Fruit fly (Drosophila melanogaster) whole organism, embryonic: ENCODE results near the gene Tom70.

Experiments
- ATbp ChIP-seq: fragments of 200-800 bp; sonication (Bioruptor generic); optimal IDR thresholded peaks from 2 replicates; lab custom pipeline; 2017; ENCODE audit warnings: missing biosample characterization, mild to moderate bottlenecking, missing genetic modification characterization, missing genetic modification reagents
- Abd-B ChIP-seq: fragments of 200-800 bp; sonication (Bioruptor generic); optimal IDR thresholded peaks from 2 replicates; lab custom pipeline; 2018; ENCODE audit warnings: missing biosample characterization, mild to moderate bottlenecking, missing genetic modification characterization, moderate library complexity
- Adf1 ChIP-seq: fragments of 200-800 bp; sonication (Bioruptor generic); IDR thresholded peaks from 2 replicates; pipeline ENCODE4 v1.3.6; 2022; ENCODE audit warnings: missing biosample characterization, missing genetic modification characterization
- CG10321 ChIP-seq: fragments of 200-800 bp; sonication (Bioruptor generic); IDR thresholded peaks from 2 replicates; pipeline ENCODE4 v1.3.6; 2022; ENCODE audit warnings: missing biosample characterization, missing genetic modification characterization
- CG12942 ChIP-seq: fragments of 200-800 bp; sonication (Bioruptor generic); optimal IDR thresholded peaks from 3 replicates; lab custom pipeline; 2016; ENCODE audit warnings: missing biosample characterization, missing genetic modification characterization
- CG14710 ChIP-seq: fragments of 200-800 bp; sonication (Bioruptor generic); optimal IDR thresholded peaks from 3 replicates; lab custom pipeline; 2019; ENCODE audit warnings: missing biosample characterization, mild to moderate bottlenecking, missing genetic modification characterization, moderate library complexity
- CG15269 ChIP-seq: fragments of 200-800 bp; sonication (Bioruptor generic); optimal IDR thresholded peaks from 2 replicates; lab custom pipeline; 2018; ENCODE audit warnings: missing biosample characterization, mild to moderate bottlenecking, missing genetic modification characterization, moderate library complexity
- CG2129 ChIP-seq: fragments of 200-800 bp; sonication (Bioruptor generic); IDR thresholded peaks from 2 replicates; pipeline ENCODE4 v1.3.6; 2022; ENCODE audit warnings: missing biosample characterization, missing genetic modification characterization; ENCODE audit not compliant: partially characterized antibody
- CG2202 ChIP-seq: fragments of 200-800 bp; sonication (Bioruptor generic); optimal IDR thresholded peaks from 2 replicates; lab custom pipeline; 2018; ENCODE audit warnings: missing biosample characterization, mild to moderate bottlenecking, missing genetic modification characterization
- CG30020 ChIP-seq: fragments of 200-800 bp; optimal IDR thresholded peaks from 2 replicates; lab custom pipeline; 2019; ENCODE audit warnings: missing biosample characterization, mild to moderate bottlenecking, missing genetic modification characterization, moderate library complexity
- CG3163 ChIP-seq: fragments of 200-800 bp; sonication (Bioruptor generic); optimal IDR thresholded peaks from 3 replicates; lab custom pipeline; 2016; ENCODE audit warnings: missing biosample characterization, missing genetic modification characterization
- CG3407 ChIP-seq: fragments of 200-800 bp; sonication (Bioruptor generic); optimal IDR thresholded peaks from 2 replicates; lab custom pipeline; 2018; ENCODE audit warnings: missing biosample characterization, mild to moderate bottlenecking, missing genetic modification characterization
- CG34224 ChIP-seq: fragments of 200-800 bp; sonication (Bioruptor generic); IDR thresholded peaks from 3 replicates; pipeline ENCODE4 v1.3.6; 2022; ENCODE audit warnings: missing biosample characterization, missing genetic modification characterization; ENCODE audit not compliant: partially characterized antibody
- CG34422 ChIP-seq: fragments of 200-800 bp; sonication (Bioruptor generic); IDR thresholded peaks from 3 replicates; pipeline ENCODE4 v1.3.6; 2022; ENCODE audit warnings: missing biosample characterization, missing genetic modification characterization
- CG3726 ChIP-seq: fragments of 200-800 bp; sonication (Bioruptor generic); IDR thresholded peaks from 3 replicates; pipeline ENCODE4, ENCODE4 v1.3.6; 2022; ENCODE audit warnings: missing biosample characterization, missing genetic modification characterization
- CG42726 ChIP-seq: fragments of 200-800 bp; sonication (Bioruptor generic); IDR thresholded peaks from 2 replicates; pipeline ENCODE4 v1.3.6; 2022; ENCODE audit warnings: missing biosample characterization, missing genetic modification characterization; ENCODE audit not compliant: partially characterized antibody
- CG4424 ChIP-seq: fragments of 200-800 bp; sonication (Bioruptor generic); optimal IDR thresholded peaks from 3 replicates; lab custom pipeline; 2016; ENCODE audit warnings: missing biosample characterization, missing genetic modification characterization
- CG6654 ChIP-seq: fragments of 200-800 bp; sonication (Bioruptor generic); optimal IDR thresholded peaks from 2 replicates; lab custom pipeline; 2017; ENCODE audit warnings: missing biosample characterization, mild to moderate bottlenecking, missing genetic modification characterization
- CG8290 ChIP-seq, 3 experiments: fragments of 200-800 bp; sonication (Bioruptor generic); optimal IDR thresholded peaks; 2 replicates each; lab custom pipeline; 2016 to 2019; ENCODE audit warnings: missing biosample characterization in 3 of 3, missing genetic modification characterization in 3 of 3, mild to moderate bottlenecking in 2 of 3, moderate library complexity in 1 of 3
- CG8924 ChIP-seq: fragments of 200-800 bp; optimal IDR thresholded peaks from 3 replicates; lab custom pipeline; 2019; ENCODE audit warnings: missing biosample characterization, mild to moderate bottlenecking, missing genetic modification characterization, moderate library complexity
- CG9437 ChIP-seq: fragments of 200-800 bp; sonication (Bioruptor generic); optimal IDR thresholded peaks from 2 replicates; lab custom pipeline; 2018; ENCODE audit warnings: missing biosample characterization, mild to moderate bottlenecking, missing genetic modification characterization
- CG9609 ChIP-seq: fragments of 200-800 bp; sonication (Bioruptor generic); optimal IDR thresholded peaks from 3 replicates; lab custom pipeline; 2016; ENCODE audit warnings: missing biosample characterization, missing genetic modification characterization
- CG9876 ChIP-seq: fragments of 200-800 bp; sonication (Bioruptor generic); optimal IDR thresholded peaks from 2 replicates; lab custom pipeline; 2016; ENCODE audit warnings: missing biosample characterization, missing genetic modification characterization
- CHES-1-like ChIP-seq: fragments of 200-800 bp; sonication (Bioruptor generic); optimal IDR thresholded peaks from 2 replicates; lab custom pipeline; 2016; ENCODE audit warnings: missing biosample characterization, missing genetic modification characterization
- Dip3 ChIP-seq: fragments of 200-800 bp; sonication (Bioruptor generic); optimal IDR thresholded peaks from 3 replicates; lab custom pipeline; 2016; ENCODE audit warnings: missing biosample characterization, missing genetic modification characterization
- Eip74EF ChIP-seq, 2 experiments: fragments of 200-800 bp in 1 of 2; fragments of >200 bp in 1 of 2; sonication (Bioruptor generic) in 1 of 2; optimal IDR thresholded peaks; 2 replicates each; lab custom pipeline; 2017 to 2019; ENCODE audit warnings: missing biosample characterization in 2 of 2, missing genetic modification characterization in 2 of 2, mild to moderate bottlenecking in 1 of 2, moderate library complexity in 1 of 2
- Lpt ChIP-seq: fragments of >200 bp; optimal IDR thresholded peaks from 2 replicates; lab custom pipeline; 2018; ENCODE audit warnings: missing biosample characterization, missing genetic modification characterization
- Meics ChIP-seq: fragments of 200-800 bp; sonication (Bioruptor generic); optimal IDR thresholded peaks from 2 replicates; lab custom pipeline; 2017; ENCODE audit warnings: missing biosample characterization, mild to moderate bottlenecking, missing genetic modification characterization
- Mes4 ChIP-seq: fragments of 200-800 bp; sonication (Bioruptor generic); optimal IDR thresholded peaks from 2 replicates; lab custom pipeline; 2016; ENCODE audit warnings: missing biosample characterization, missing genetic modification characterization
- Myb ChIP-seq: fragments of 200-800 bp; sonication (Bioruptor generic); optimal IDR thresholded peaks from 2 replicates; lab custom pipeline; 2016; ENCODE audit warnings: missing biosample characterization, missing genetic modification characterization
- Neu2 ChIP-seq: fragments of 200-800 bp; sonication (Bioruptor generic); optimal IDR thresholded peaks from 3 replicates; lab custom pipeline; 2016; ENCODE audit warnings: missing biosample characterization, missing genetic modification characterization, borderline replicate concordance
- Nf-YB ChIP-seq: fragments of 200-800 bp; sonication (Bioruptor generic); optimal IDR thresholded peaks from 3 replicates; lab custom pipeline; 2019; ENCODE audit warnings: missing biosample characterization, mild to moderate bottlenecking, missing genetic modification characterization, moderate library complexity
- NfI ChIP-seq: fragments of 200-800 bp; sonication (Bioruptor generic); optimal IDR thresholded peaks from 3 replicates; lab custom pipeline; 2018; ENCODE audit warnings: missing biosample characterization, mild to moderate bottlenecking, missing genetic modification characterization, moderate library complexity
- Tbp ChIP-seq: fragments of >200 bp; optimal IDR thresholded peaks from 2 replicates; lab custom pipeline; 2018; ENCODE audit warnings: missing biosample characterization, missing genetic modification characterization
- ase ChIP-seq: fragments of 200-800 bp; sonication (Bioruptor generic); IDR thresholded peaks from 3 replicates; pipeline ENCODE4 v1.3.6; 2022; ENCODE audit warnings: missing biosample characterization, missing genetic modification characterization
- esg ChIP-seq: fragments of 200-800 bp; sonication (Bioruptor generic); conservative IDR thresholded peaks from 2 replicates; pipeline ENCODE4 v1.3.6; 2022; ENCODE audit warnings: missing biosample characterization, missing genetic modification characterization
- fd102C ChIP-seq: fragments of 200-800 bp; sonication (Bioruptor generic); optimal IDR thresholded peaks from 2 replicates; lab custom pipeline; 2018; ENCODE audit warnings: missing biosample characterization, mild to moderate bottlenecking, missing genetic modification characterization, moderate library complexity
- fru ChIP-seq: fragments of >200 bp; optimal IDR thresholded peaks from 2 replicates; lab custom pipeline; 2017
- gsb ChIP-seq: fragments of 200-800 bp; sonication (Bioruptor generic); IDR thresholded peaks from 2 replicates; pipeline ENCODE4 v1.3.6; 2022; ENCODE audit warnings: missing biosample characterization, missing genetic modification characterization
- h ChIP-seq: fragments of >200 bp; optimal IDR thresholded peaks from 2 replicates; lab custom pipeline; 2017
- oc ChIP-seq: fragments of 200-800 bp; sonication (Bioruptor generic); optimal IDR thresholded peaks from 2 replicates; lab custom pipeline; 2018; ENCODE audit warnings: missing biosample characterization, mild to moderate bottlenecking, missing genetic modification characterization, moderate library complexity
- org-1 ChIP-seq: fragments of 200-800 bp; sonication (Bioruptor generic); optimal IDR thresholded peaks from 2 replicates; lab custom pipeline; 2017; ENCODE audit warnings: missing biosample characterization, missing genetic modification characterization
- pan ChIP-seq, 4 experiments: fragments of >200 bp in 3 of 4; fragments of 200-800 bp in 1 of 4; sonication (Bioruptor generic) in 1 of 4; optimal IDR thresholded peaks in 3 of 4; IDR thresholded peaks in 1 of 4; 2 replicates each; pipeline versions ENCODE4 v1.3.6 to Lab custom; 2017 to 2022; ENCODE audit warnings: missing biosample characterization in 2 of 4, missing genetic modification characterization in 2 of 4, mixed read lengths in 1 of 4
- phol ChIP-seq: fragments of 200-800 bp; sonication (Bioruptor generic); optimal IDR thresholded peaks from 3 replicates; lab custom pipeline; 2018; ENCODE audit warnings: missing biosample characterization, mild to moderate bottlenecking, missing genetic modification characterization, moderate library complexity
- sc ChIP-seq, 3 experiments: fragments of >200 bp in 2 of 3; fragments of 200-800 bp in 1 of 3; sonication (Bioruptor generic) in 1 of 3; optimal IDR thresholded peaks; 2 replicates in 2 of 3; 3 replicates in 1 of 3; lab custom pipeline; 2017; ENCODE audit warnings: mild to moderate bottlenecking in 1 of 3, missing biosample characterization in 1 of 3, missing genetic modification characterization in 1 of 3, missing genetic modification reagents in 1 of 3
- unc-4 ChIP-seq: fragments of 200-800 bp; sonication (Bioruptor generic); IDR thresholded peaks from 2 replicates; pipeline ENCODE4 v1.3.6; 2022; ENCODE audit warnings: missing biosample characterization, missing genetic modification characterization; ENCODE audit not compliant: partially characterized antibody
- vfl ChIP-seq: fragments of 200-800 bp; sonication (Bioruptor generic); optimal IDR thresholded peaks from 2 replicates; lab custom pipeline; 2016; ENCODE audit warnings: missing biosample characterization, missing genetic modification characterization
- wor ChIP-seq: fragments of 200-800 bp; sonication (Bioruptor generic); IDR thresholded peaks from 2 replicates; pipeline ENCODE4 v1.3.6; 2022; ENCODE audit warnings: missing biosample characterization, missing genetic modification characterization

The Tom70 gene

dm6 chr2L:12005436-12006396 is 32.6 kb downstream of the Tom70 start (continued):
- no peak for TF ChIP-seq ATbp (GFP tag; lab: Kevin White, UChicago)
- no peak for TF ChIP-seq Dip3 (GFP tag; lab: Kevin White, UChicago)
- TF ChIP-seq Nf-YB, result peak; percentile 95
- TF ChIP-seq Neu2 (GFP tag; lab: Kevin White, UChicago), result no peak
- no peak for TF ChIP-seq CG9876 (GFP tag; lab: Kevin White, UChicago)
- TF ChIP-seq sc (optimal IDR thresholded peaks at IDR 0.05; lab: Kevin White, UChicago), result no peak
- no peak for TF ChIP-seq sc (GFP tag; optimal IDR thresholded peaks at IDR 0.05; lab: Kevin White, UChicago)
- no peak for TF ChIP-seq wor
- no peak for TF ChIP-seq Lpt (GFP tag; lab: Kevin White, UChicago)
- no peak for TF ChIP-seq oc (tag; lab: Kevin White, UChicago)
- TF ChIP-seq CG2129, result no peak
- peak; percentile 81 for TF ChIP-seq Abd-B (GFP tag; lab: Kevin White, UChicago)
- no peak for TF ChIP-seq CG34224 (GFP tag; lab: Robert Waterston, UW)
- no peak for TF ChIP-seq CG3163 (GFP tag; lab: Kevin White, UChicago)
- no peak for TF ChIP-seq h (lab: Kevin White, UChicago)
- no peak for TF ChIP-seq esg (GFP tag; lab: Robert Waterston, UW)
- TF ChIP-seq CG9609, result no peak
- TF ChIP-seq vfl (GFP tag; lab: Kevin White, UChicago), result no peak
- TF ChIP-seq unc-4 (GFP tag; lab: Robert Waterston, UW), result no peak
- TF ChIP-seq CG12942 (GFP tag; lab: Kevin White, UChicago), result no peak
- no peak for TF ChIP-seq Eip74EF (GFP tag; optimal IDR thresholded peaks at IDR 0.05; lab: Kevin White, UChicago)
- no peak for TF ChIP-seq Meics (GFP tag; lab: Kevin White, UChicago)
- no peak for TF ChIP-seq Tbp (GFP tag; lab: Kevin White, UChicago)
- no peak for TF ChIP-seq CG6654 (GFP tag; lab: Kevin White, UChicago)
- TF ChIP-seq CG3407 (GFP tag; lab: Kevin White, UChicago), result no peak
- peak; percentile 87 for TF ChIP-seq NfI
- TF ChIP-seq CG34422 (GFP tag; lab: Robert Waterston, UW), result no peak
- TF ChIP-seq Adf1 (GFP tag; lab: Robert Waterston, UW), result no peak
- no peak for TF ChIP-seq CG2202 (tag; lab: Kevin White, UChicago)
- peak; percentile 28 for TF ChIP-seq org-1
- no peak for TF ChIP-seq CG4424 (GFP tag; lab: Kevin White, UChicago)
- TF ChIP-seq CG14710 (tag; lab: Kevin White, UChicago), result no peak
- TF ChIP-seq CG8924 (tag; lab: Kevin White, UChicago), result no peak
- TF ChIP-seq Mes4 (GFP tag; lab: Kevin White, UChicago), result no peak
- TF ChIP-seq CG10321 (GFP tag; lab: Robert Waterston, UW), result no peak
- TF ChIP-seq ase (GFP tag; lab: Robert Waterston, UW), result no peak
- TF ChIP-seq CG30020 (tag; lab: Kevin White, UChicago), result no peak
- no peak for TF ChIP-seq CHES-1-like (GFP tag; lab: Kevin White, UChicago)
- TF ChIP-seq CG8290 (GFP tag; optimal IDR thresholded peaks at IDR 0.05; lab: Kevin White, UChicago), result no peak
- peak in 1 of 2 experiments; percentile 55 for TF ChIP-seq CG8290 (tag; optimal IDR thresholded peaks at IDR 0.05; lab: Kevin White, UChicago)
- TF ChIP-seq CG9437, result no peak
- TF ChIP-seq fd102C (GFP tag; lab: Kevin White, UChicago), result no peak
- no peak for TF ChIP-seq CG3726 (GFP tag; lab: Robert Waterston, UW)
- TF ChIP-seq gsb (GFP tag; lab: Robert Waterston, UW), result no peak
- TF ChIP-seq fru (lab: Kevin White, UChicago), result no peak
- TF ChIP-seq CG42726 (GFP tag; lab: Robert Waterston, UW), result no peak
- TF ChIP-seq pan (optimal IDR thresholded peaks at IDR 0.05; lab: Kevin White, UChicago), result no peak
- TF ChIP-seq pan (GFP tag; optimal IDR thresholded peaks at IDR 0.05 in 1 of 2, IDR thresholded peaks at IDR 0.05 in 1 of 2), result no peak
- TF ChIP-seq phol (tag; lab: Kevin White, UChicago), result no peak
- no peak for TF ChIP-seq Myb (GFP tag; lab: Kevin White, UChicago)
- peak; percentile 41 for TF ChIP-seq CG15269 (tag; lab: Kevin White, UChicago)
